Worm (Caenorhabditis elegans) whole organism, late embryonic: ENCODE results near the gene F22E5.2.
"Not testable (repeated sequence)": the region's sequence is repeated elsewhere in the genome, so short reads cannot be mapped to it uniquely, and the experiment has no call there.

Source experiments
- F13H6.1 ChIP-seq: sonication (generic microtip); optimal IDR thresholded peaks from 2 replicates; lab custom pipeline; 2016; ENCODE audit warnings: missing genetic modification characterization, missing compliant biosample characterization
- K02D7.2 ChIP-seq: sonication (generic microtip); optimal IDR thresholded peaks from 2 replicates; lab custom pipeline; 2017; ENCODE audit warnings: mild to moderate bottlenecking, missing genetic modification characterization, missing compliant biosample characterization
- K09A11.1 ChIP-seq: sonication (generic microtip); optimal IDR thresholded peaks from 2 replicates; lab custom pipeline; 2017; ENCODE audit warnings: antibody characterized with exemption, mild to moderate bottlenecking, missing genetic modification characterization, missing compliant biosample characterization; ENCODE audit not compliant: insufficient read depth
- T23F11.4 ChIP-seq: fragments of 200-800 bp; sonication (Bioruptor generic); optimal IDR thresholded peaks from 2 replicates; lab custom pipeline; 2018; ENCODE audit warnings: mild to moderate bottlenecking, missing genetic modification characterization, missing compliant biosample characterization
- ahr-1 ChIP-seq: sonication (generic microtip); optimal IDR thresholded peaks from 2 replicates; lab custom pipeline; 2016; ENCODE audit warnings: missing genetic modification characterization, missing compliant biosample characterization
- ama-1 ChIP-seq: fragments of 150-350 bp; optimal IDR thresholded peaks from 2 replicates; lab custom pipeline; 2014
- ceh-18 ChIP-seq: sonication (generic microtip); optimal IDR thresholded peaks from 2 replicates; lab custom pipeline; 2016; ENCODE audit warnings: missing genetic modification characterization, missing compliant biosample characterization
- ceh-2 ChIP-seq: sonication (generic microtip); optimal IDR thresholded peaks from 2 replicates; lab custom pipeline; 2016; ENCODE audit warnings: missing genotype, missing genetic modification characterization, missing compliant biosample characterization
- ceh-31 ChIP-seq: sonication (generic microtip); optimal IDR thresholded peaks from 2 replicates; lab custom pipeline; 2016; ENCODE audit warnings: missing genetic modification characterization, missing compliant biosample characterization
- ceh-6 ChIP-seq: fragments of 200-800 bp; sonication (Bioruptor generic); optimal IDR thresholded peaks from 2 replicates; lab custom pipeline; 2018; ENCODE audit warnings: mild to moderate bottlenecking, missing genetic modification characterization, missing compliant biosample characterization
- elt-2 ChIP-seq: sonication (generic microtip); optimal IDR thresholded peaks from 2 replicates; lab custom pipeline; 2016; ENCODE audit warnings: missing genetic modification reagents, missing genetic modification characterization, missing compliant biosample characterization
- fax-1 ChIP-seq: sonication (generic microtip); optimal IDR thresholded peaks from 2 replicates; lab custom pipeline; 2016; ENCODE audit warnings: missing genotype, missing genetic modification characterization, missing compliant biosample characterization
- gmeb-2 ChIP-seq: sonication (generic microtip); optimal IDR thresholded peaks from 2 replicates; lab custom pipeline; 2016; ENCODE audit warnings: missing genetic modification characterization, inconsistent platforms, missing compliant biosample characterization
- hlh-13 ChIP-seq: fragments of 200-800 bp; sonication (Bioruptor generic); optimal IDR thresholded peaks from 2 replicates; lab custom pipeline; 2018; ENCODE audit warnings: mild to moderate bottlenecking, missing genetic modification characterization, missing compliant biosample characterization
- hlh-30 ChIP-seq: sonication (generic microtip); optimal IDR thresholded peaks from 2 replicates; lab custom pipeline; 2017; ENCODE audit warnings: antibody characterized with exemption, missing genetic modification characterization, missing compliant biosample characterization; ENCODE audit not compliant: insufficient read depth
- hlh-8 ChIP-seq: sonication (generic microtip); optimal IDR thresholded peaks from 2 replicates; lab custom pipeline; 2016; ENCODE audit warnings: missing genotype, missing genetic modification characterization, missing compliant biosample characterization
- lim-6 ChIP-seq: sonication (generic microtip); optimal IDR thresholded peaks from 2 replicates; lab custom pipeline; 2016; ENCODE audit warnings: missing genetic modification characterization, missing compliant biosample characterization
- mec-3 ChIP-seq: sonication (generic microtip); optimal IDR thresholded peaks from 2 replicates; lab custom pipeline; 2016; ENCODE audit warnings: borderline replicate concordance, missing genetic modification characterization, missing compliant biosample characterization
- nhr-11 ChIP-seq: fragments of 150-350 bp; optimal IDR thresholded peaks from 2 replicates; lab custom pipeline; 2014; ENCODE audit warnings: missing biosample characterization, missing genetic modification characterization
- odd-2 ChIP-seq: sonication (generic microtip); optimal IDR thresholded peaks from 2 replicates; lab custom pipeline; 2017; ENCODE audit warnings: antibody characterized with exemption, mild to moderate bottlenecking, missing genetic modification characterization, missing compliant biosample characterization
- pag-3 ChIP-seq: sonication (generic microtip); optimal IDR thresholded peaks from 2 replicates; lab custom pipeline; 2016; ENCODE audit warnings: missing compliant biosample characterization, missing genetic modification characterization, borderline replicate concordance
- pax-1 ChIP-seq: fragments of 150-350 bp; optimal IDR thresholded peaks from 2 replicates; lab custom pipeline; 2014; ENCODE audit warnings: missing biosample characterization, missing genetic modification characterization
- pha-4 ChIP-seq: fragments of 150-350 bp; optimal IDR thresholded peaks from 2 replicates; lab custom pipeline; 2018; ENCODE audit warnings: missing biosample characterization, missing genetic modification reagents, missing genetic modification characterization
- tbx-2 ChIP-seq: sonication (generic microtip); optimal IDR thresholded peaks from 2 replicates; lab custom pipeline; 2016; ENCODE audit warnings: missing genetic modification characterization, missing compliant biosample characterization
- tbx-7 ChIP-seq: sonication (generic microtip); optimal IDR thresholded peaks from 2 replicates; lab custom pipeline; 2016; ENCODE audit warnings: missing genotype, missing genetic modification characterization, missing compliant biosample characterization
- ttx-3 ChIP-seq: sonication (generic microtip); optimal IDR thresholded peaks from 2 replicates; lab custom pipeline; 2016; ENCODE audit warnings: missing genetic modification reagents, missing genetic modification characterization, missing compliant biosample characterization
- unc-3 ChIP-seq, 2 experiments: fragments of 200-800 bp in 1 of 2; sonication (Bioruptor generic) in 1 of 2; sonication (generic microtip) in 1 of 2; conservative IDR thresholded peaks in 1 of 2; optimal IDR thresholded peaks in 1 of 2; 2 replicates each; pipeline versions ENCODE4 v1.3.6 to Lab custom; 2016 to 2022; ENCODE audit warnings: missing compliant biosample characterization in 2 of 2, missing genetic modification characterization in 2 of 2, missing genetic modification reagents in 1 of 2
- unc-42 ChIP-seq: sonication (generic microtip); optimal IDR thresholded peaks from 2 replicates; lab custom pipeline; 2016; ENCODE audit warnings: missing genotype, missing genetic modification characterization, missing compliant biosample characterization
- unc-55 ChIP-seq: sonication (generic microtip); optimal IDR thresholded peaks from 2 replicates; lab custom pipeline; 2017; ENCODE audit warnings: missing biosample characterization, missing genetic modification reagents, missing genetic modification characterization

F22E5.2 gene

DNA sequence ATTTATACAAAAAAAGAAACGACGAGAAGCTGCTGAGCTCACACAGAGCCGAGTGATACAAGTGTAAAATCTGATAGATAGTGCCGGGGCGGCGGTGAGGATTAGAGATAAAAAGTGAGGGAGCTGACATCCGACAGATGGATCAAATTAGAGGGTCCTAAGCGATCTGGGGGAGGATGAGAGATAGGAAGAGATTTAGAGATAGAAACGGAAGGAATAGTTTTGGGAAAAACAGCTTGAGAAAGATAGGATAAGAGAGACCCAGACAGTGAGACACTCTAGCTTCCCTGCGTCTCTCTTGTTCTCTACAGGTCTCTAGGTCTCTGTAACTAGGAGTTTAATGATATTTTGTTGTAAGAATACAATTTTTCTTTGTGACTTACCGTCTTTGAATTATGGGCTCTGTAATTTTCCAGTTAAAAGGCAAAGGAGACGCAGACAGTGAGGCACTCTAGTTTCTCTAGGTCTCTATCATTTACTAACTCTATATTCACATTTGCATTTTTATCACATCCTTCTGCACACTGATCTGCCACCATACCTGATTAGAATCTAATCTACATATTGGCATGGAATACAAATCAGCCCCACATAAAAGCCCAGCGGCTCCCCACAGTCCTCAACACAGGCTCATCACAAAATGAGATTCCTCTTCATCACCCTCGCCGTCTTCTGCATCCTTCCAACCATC, 21.9 kb downstream of the F22E5.2 start, which contains the start of the genes sup-9 and nspf-1:
TSS of gene sup-9 (minus strand) at position 43 of the 691 bp plus-strand sequence.
TSS of gene nspf-1 (plus strand) at position 641 of the 691 bp plus-strand sequence.
- no peak for TF ChIP-seq pax-1 (tag; lab: Kevin White, UChicago)
- TF ChIP-seq hlh-8 (tag; lab: Kevin White, UChicago) = peak; percentile 52
- no peak for TF ChIP-seq gmeb-2 (tag; lab: Kevin White, UChicago)
- TF ChIP-seq unc-42 = peak; percentile 45
- TF ChIP-seq ceh-18 (tag; lab: Kevin White, UChicago) = peak; percentile 36
- no peak for TF ChIP-seq hlh-30 (tag; lab: Kevin White, UChicago)
- peak; percentile 35 for TF ChIP-seq unc-55
- TF ChIP-seq lim-6 (tag; lab: Kevin White, UChicago) = no peak

DNA sequence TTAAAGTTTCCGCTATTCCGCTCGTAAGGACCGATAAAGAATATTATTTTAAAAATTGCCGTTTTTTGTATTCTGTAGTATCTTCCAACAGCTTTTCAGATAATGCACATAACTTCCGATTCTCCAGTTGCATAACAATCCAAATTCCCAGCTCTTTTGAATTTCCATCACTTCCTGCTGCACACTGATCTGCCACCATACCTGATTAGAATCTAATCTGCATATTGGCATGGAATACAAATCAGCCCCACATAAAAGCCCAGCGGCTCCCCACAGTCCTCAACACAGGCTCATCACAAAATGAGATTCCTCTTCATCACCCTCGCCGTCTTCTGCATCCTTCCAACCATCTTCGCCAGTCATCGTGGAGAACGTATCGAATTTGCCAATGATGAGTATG, 23.4 kb downstream of the F22E5.2 start, which contains the start of gene nspf-2:
TSS of gene nspf-2 (plus strand) at position 301 of the 400 bp plus-strand sequence.
- TF ChIP-seq odd-2 (tag; lab: Kevin White, UChicago); ahr-1 (tag; lab: Kevin White, UChicago); unc-3 (GFP tag; conservative IDR thresholded peaks at IDR 0.05; lab: Robert Waterston, UW); unc-3 (tag; optimal IDR thresholded peaks at IDR 0.05; lab: Kevin White, UChicago): not testable (repeated sequence)

DNA sequence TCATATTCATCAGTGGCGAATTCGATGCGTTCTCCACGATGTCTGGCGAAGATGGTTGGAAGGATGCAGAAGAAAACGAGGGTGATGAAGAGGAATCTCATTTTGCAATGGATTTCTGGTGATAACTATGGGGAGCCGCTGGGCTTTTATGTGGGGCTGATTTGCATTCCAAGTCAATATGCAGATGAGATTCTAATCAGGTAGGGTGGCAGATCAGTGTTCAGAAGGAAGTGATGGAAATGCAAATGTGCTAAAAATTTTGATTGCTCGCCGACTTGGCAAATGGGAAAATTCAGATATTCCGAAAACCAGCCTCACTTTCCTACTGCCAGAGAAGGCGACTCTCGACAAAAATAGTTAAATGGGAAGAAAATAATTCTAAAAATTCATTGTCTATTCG, 24.9 kb downstream of the F22E5.2 start, which contains the start of gene nspf-3:
TSS of gene nspf-3 (minus strand) at position 101 of the 400 bp plus-strand sequence.
- no peak for TF ChIP-seq tbx-7 (tag; lab: Kevin White, UChicago)
- no peak for TF ChIP-seq tbx-2
- TF ChIP-seq fax-1 (tag; lab: Kevin White, UChicago) = no peak
- TF ChIP-seq ama-1 = no peak
- TF ChIP-seq pha-4 = no peak
- no peak for TF ChIP-seq pag-3 (tag; lab: Kevin White, UChicago)
- TF ChIP-seq odd-2 (tag; lab: Kevin White, UChicago) = no peak
- no peak for TF ChIP-seq ceh-31 (tag; lab: Kevin White, UChicago)
- TF ChIP-seq ceh-2 = no peak
- TF ChIP-seq gmeb-2 (tag; lab: Kevin White, UChicago) = no peak
- no peak for TF ChIP-seq ceh-6 (GFP tag; lab: Kevin White, UChicago)
- no peak for TF ChIP-seq hlh-30 (tag; lab: Kevin White, UChicago)

DNA sequence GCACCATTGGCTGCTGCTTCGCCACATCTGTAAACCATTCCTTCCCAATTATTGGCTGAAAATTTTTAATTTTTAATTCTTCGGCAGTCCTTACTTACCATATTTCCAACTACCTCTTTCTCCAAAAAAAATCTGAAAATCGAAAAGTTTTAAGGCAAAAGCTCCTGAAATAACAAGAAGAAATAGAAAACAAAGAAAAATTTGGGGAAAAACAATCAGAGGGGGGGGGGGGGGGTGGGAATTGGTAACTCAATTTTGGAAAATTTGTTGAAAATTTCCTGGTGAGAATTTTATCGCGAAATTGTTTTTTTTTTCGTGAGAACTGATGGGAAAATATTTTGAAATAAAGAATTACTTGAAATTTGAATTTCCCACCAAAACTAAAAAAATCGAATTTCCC, 27.3 kb downstream of the F22E5.2 start, which contains the start of gene set-11:
TSS of gene set-11 (minus strand) at position 101 of the 400 bp plus-strand sequence.
- TF ChIP-seq K02D7.2 (no peak), hlh-8 (tag; lab: Kevin White, UChicago) (no peak), fax-1 (tag; lab: Kevin White, UChicago) (no peak), T23F11.4 (GFP tag; lab: Kevin White, UChicago) (no peak), odd-2 (tag; lab: Kevin White, UChicago) (no peak), nhr-11 (tag; lab: Kevin White, UChicago) (no peak), mec-3 (tag; lab: Kevin White, UChicago) (no peak)

DNA sequence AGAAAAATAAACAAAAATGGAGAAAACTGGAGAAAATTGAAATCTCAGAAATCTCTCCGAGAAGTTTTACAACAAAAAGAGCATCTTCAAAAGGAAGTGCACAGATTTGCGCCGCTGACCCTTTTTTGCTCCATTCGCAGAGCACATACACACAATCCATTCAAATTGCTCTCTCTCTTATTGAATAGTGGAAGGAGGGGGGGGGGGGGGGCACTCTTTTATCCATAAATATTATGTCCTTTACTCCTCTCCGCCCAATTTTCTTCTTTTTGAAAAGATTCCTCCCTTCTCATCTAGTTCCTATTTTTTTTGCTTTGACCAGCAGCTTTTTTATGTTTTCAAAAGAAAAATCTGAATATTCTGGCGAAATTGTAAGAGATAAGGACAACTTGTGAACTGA, 29.9 kb downstream of the F22E5.2 start:
- TF ChIP-seq unc-42 = peak; percentile 46
- TF ChIP-seq F13H6.1 (tag; lab: Kevin White, UChicago) = no peak
- TF ChIP-seq, all 69 proteins: peak for 1

DNA sequence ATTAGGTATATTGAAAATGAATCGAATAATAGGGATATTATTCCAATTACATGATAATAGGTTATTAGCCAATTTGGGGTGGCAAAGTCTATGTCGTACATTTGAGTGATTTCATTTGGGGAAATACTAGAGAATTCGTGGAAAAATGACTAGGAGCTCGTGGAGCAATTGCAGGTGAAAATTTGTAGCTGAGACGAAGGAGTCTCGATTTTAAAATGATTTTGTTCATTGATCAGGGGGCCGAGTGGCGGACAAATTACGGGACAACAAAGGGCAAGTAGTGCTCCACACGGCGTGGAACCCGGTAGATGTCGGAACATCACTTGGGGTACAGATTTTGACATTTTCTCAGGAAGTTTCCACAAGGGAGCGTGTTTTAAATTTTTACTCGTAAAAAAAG, 33.2 kb downstream of the F22E5.2 start, which contains the start of gene sri-62:
TSS of gene sri-62 (minus strand) at position 101 of the 400 bp plus-strand sequence.
- TF ChIP-seq ceh-18 (tag; lab: Kevin White, UChicago) (no peak), elt-2 (tag; lab: Kevin White, UChicago) (no peak), K02D7.2 (no peak), K09A11.1 (no peak), ttx-3 (no peak), ahr-1 (tag; lab: Kevin White, UChicago) (no peak), nhr-11 (tag; lab: Kevin White, UChicago) (no peak), F13H6.1 (tag; lab: Kevin White, UChicago) (no peak), hlh-13 (GFP tag; lab: Kevin White, UChicago) (no peak)
